Fruit fly (Drosophila melanogaster) whole organism: Measurements from ENCODE around the gene Tbcd.

Source experiments
- CG8478 ChIP-seq: fragments of >200 bp; optimal IDR thresholded peaks from 2 replicates; lab custom pipeline; 2018; ENCODE audit warnings: inconsistent platforms
- EcR ChIP-seq, 2 experiments: fragments of >200 bp; optimal IDR thresholded peaks; 2 replicates each; lab custom pipeline; 2017; ENCODE audit warnings: missing biosample characterization in 2 of 2, missing genetic modification characterization in 2 of 2, missing genetic modification reagents in 2 of 2
- pan ChIP-seq: fragments of >200 bp; optimal IDR thresholded peaks from 2 replicates; lab custom pipeline; 2017
- psq ChIP-seq: fragments of >200 bp; optimal IDR thresholded peaks from 2 replicates; lab custom pipeline; 2017
- usp ChIP-seq: fragments of >200 bp; optimal IDR thresholded peaks from 2 replicates; lab custom pipeline; 2017; ENCODE audit warnings: missing biosample characterization, missing genetic modification characterization, mixed read lengths

dm6 chr2L:2177969-2178809 lies 30.9 kb downstream of the Tbcd start, which contains the start of gene aop:
- TF ChIP-seq CG8478 (lab: Kevin White, UChicago) (no peak), pan (no peak), psq (lab: Kevin White, UChicago) (no peak), EcR (GFP tag; optimal IDR thresholded peaks at IDR 0.05; lab: Kevin White, UChicago) (no peak), usp (no peak)
